Worm (Caenorhabditis elegans) whole organism, L1 larva: Measurements from ENCODE around the gene C26E6.1.

Source experiments
- efl-1 ChIP-seq, 4 experiments: fragments of 150-350 bp; optimal IDR thresholded peaks in 3 of 4; peaks in 1 of 4; 1 replicate in 1 of 4; 2 replicates in 3 of 4; lab custom pipeline; 2014; ENCODE audit warnings: missing biosample characterization in 2 of 4, missing genetic modification characterization in 2 of 4, missing genetic modification reagents in 2 of 4
- egl-13 ChIP-seq: sonication (generic microtip); optimal IDR thresholded peaks from 2 replicates; lab custom pipeline; 2016; ENCODE audit warnings: missing genotype, missing genetic modification reagents, missing genetic modification characterization, missing compliant biosample characterization
- elt-3 ChIP-seq, 6 experiments: fragments of 150-350 bp in 1 of 6; sonication (generic microtip); optimal IDR thresholded peaks; 2 replicates each; lab custom pipeline; 2017 to 2018; ENCODE audit warnings: missing biosample characterization in 6 of 6, missing genetic modification characterization in 6 of 6, inconsistent platforms in 1 of 6
- irx-1 ChIP-seq: sonication (generic microtip); optimal IDR thresholded peaks from 2 replicates; lab custom pipeline; 2016; ENCODE audit warnings: missing genetic modification characterization, missing compliant biosample characterization
- lsy-2 ChIP-seq, 2 experiments: fragments of 150-350 bp; optimal IDR thresholded peaks; 2 replicates each; lab custom pipeline; 2014; ENCODE audit warnings: missing biosample characterization in 2 of 2, missing genetic modification characterization in 2 of 2
- nhr-237 ChIP-seq: fragments of 150-350 bp; optimal IDR thresholded peaks from 2 replicates; lab custom pipeline; 2014; ENCODE audit warnings: missing biosample characterization, missing genetic modification characterization
- nhr-47 ChIP-seq: sonication (generic microtip); optimal IDR thresholded peaks from 2 replicates; lab custom pipeline; 2016; ENCODE audit warnings: mild to moderate bottlenecking, missing genetic modification characterization, moderate library complexity, missing compliant biosample characterization
- unc-62 ChIP-seq: fragments of 150-350 bp; optimal IDR thresholded peaks from 2 replicates; lab custom pipeline; 2014; ENCODE audit warnings: missing biosample characterization, missing genetic modification reagents, missing genetic modification characterization
- ztf-11 ChIP-seq, 2 experiments: sonication (generic microtip); optimal IDR thresholded peaks; 2 replicates each; lab custom pipeline; 2016 to 2017; ENCODE audit warnings: missing genetic modification characterization in 2 of 2, missing biosample characterization in 1 of 2, missing compliant biosample characterization in 1 of 2

DNA sequence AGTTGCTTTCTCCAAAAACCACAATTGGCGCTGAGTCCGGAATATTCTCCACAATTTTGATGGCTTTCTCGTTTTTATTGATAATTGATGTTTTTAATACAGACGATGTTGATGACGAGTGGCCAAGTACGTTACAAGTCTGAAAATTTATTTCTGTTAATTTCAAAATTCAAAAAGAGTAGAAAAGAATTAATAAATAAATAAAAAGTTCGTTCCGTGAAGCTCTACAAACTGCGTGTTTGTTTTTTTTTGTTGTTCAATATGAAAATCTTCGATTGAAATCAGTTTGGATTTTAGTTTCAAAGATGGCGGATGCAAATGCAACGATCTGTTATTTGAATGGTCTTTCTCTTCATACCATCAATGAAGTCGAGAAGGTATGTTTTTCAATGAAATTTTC, 45.7 kb upstream of the C26E6.1 start, which contains the start of gene F26F4.2:
- TF ChIP-seq nhr-47 (tag; lab: Kevin White, UChicago), result no peak
- no peak for TF ChIP-seq egl-13 (tag; lab: Kevin White, UChicago)
- no peak for TF ChIP-seq irx-1
- no peak for TF ChIP-seq lsy-2 (tag; optimal IDR thresholded peaks at IDR 0.05; lab: Kevin White, UChicago)
- no peak for TF ChIP-seq nhr-237 (tag; lab: Kevin White, UChicago)
- TF ChIP-seq elt-3 (tag; optimal IDR thresholded peaks at IDR 0.05; lab: Kevin White, UChicago), result no peak
- TF ChIP-seq unc-62 (GFP tag; lab: Kevin White, UChicago), result no peak
- no peak for TF ChIP-seq ztf-11 (tag; optimal IDR thresholded peaks at IDR 0.05; lab: Kevin White, UChicago)
- TF ChIP-seq efl-1 (optimal IDR thresholded peaks at IDR 0.05; lab: Kevin White, UChicago), result no peak
- no peak for TF ChIP-seq efl-1 (GFP tag; optimal IDR thresholded peaks at IDR 0.05 in 1 of 2; lab: Kevin White, UChicago)
